Worm (Caenorhabditis elegans) whole organism, L3 larva: ENCODE measurements around the gene F19B10.10.

Source experiments
- R02D3.7 ChIP-seq: fragments of 150-350 bp; optimal IDR thresholded peaks from 2 replicates; lab custom pipeline; 2014; ENCODE audit warnings: missing biosample characterization, missing genetic modification characterization
- ama-1 ChIP-seq: fragments of 150-350 bp; optimal IDR thresholded peaks from 2 replicates; lab custom pipeline; 2018
- ceh-28 ChIP-seq: fragments of 150-350 bp; optimal IDR thresholded peaks from 2 replicates; lab custom pipeline; 2014; ENCODE audit warnings: missing biosample characterization, missing genetic modification reagents, missing genetic modification characterization
- ceh-82 ChIP-seq: fragments of 150-350 bp; optimal IDR thresholded peaks from 2 replicates; lab custom pipeline; 2014; ENCODE audit warnings: missing biosample characterization, missing genetic modification characterization
- ceh-9 ChIP-seq: sonication (generic microtip); optimal IDR thresholded peaks from 2 replicates; lab custom pipeline; 2018; ENCODE audit warnings: missing biosample characterization, missing genetic modification characterization
- egl-5 ChIP-seq: fragments of 150-350 bp; optimal IDR thresholded peaks from 2 replicates; lab custom pipeline; 2017; ENCODE audit warnings: missing biosample characterization, missing genetic modification reagents, missing genetic modification characterization, inconsistent platforms
- elt-1 ChIP-seq: fragments of 150-350 bp; optimal IDR thresholded peaks from 2 replicates; lab custom pipeline; 2014; ENCODE audit warnings: missing biosample characterization, missing genetic modification characterization
- elt-2 ChIP-seq: sonication (generic microtip); optimal IDR thresholded peaks from 2 replicates; lab custom pipeline; 2016; ENCODE audit warnings: missing genetic modification reagents, mild to moderate bottlenecking, missing genetic modification characterization, missing compliant biosample characterization
- elt-3 ChIP-seq, 3 experiments: fragments of 150-350 bp in 1 of 3; sonication (generic microtip) in 2 of 3; optimal IDR thresholded peaks; 2 replicates in 2 of 3; 4 replicates in 1 of 3; lab custom pipeline; 2014 to 2017; ENCODE audit warnings: missing biosample characterization in 3 of 3, missing genetic modification characterization in 3 of 3
- fkh-10 ChIP-seq: sonication (generic microtip); optimal IDR thresholded peaks from 2 replicates; lab custom pipeline; 2017; ENCODE audit warnings: missing biosample characterization, missing genetic modification reagents, missing genetic modification characterization
- fkh-2 ChIP-seq: fragments of 150-350 bp; optimal IDR thresholded peaks from 2 replicates; lab custom pipeline; 2014; ENCODE audit warnings: missing biosample characterization, missing genetic modification reagents, missing genetic modification characterization
- fos-1 ChIP-seq: fragments of 150-350 bp; optimal IDR thresholded peaks from 2 replicates; lab custom pipeline; 2014; ENCODE audit warnings: missing biosample characterization, missing genetic modification characterization
- hmg-11 ChIP-seq: sonication (generic microtip); optimal IDR thresholded peaks from 2 replicates; lab custom pipeline; 2016; ENCODE audit warnings: missing genetic modification characterization, missing compliant biosample characterization
- jun-1 ChIP-seq: fragments of 150-350 bp; optimal IDR thresholded peaks from 2 replicates; lab custom pipeline; 2014; ENCODE audit warnings: missing biosample characterization, missing genetic modification reagents, missing genetic modification characterization
- lin-15B ChIP-seq: fragments of 150-350 bp; optimal IDR thresholded peaks from 2 replicates; lab custom pipeline; 2014; ENCODE audit warnings: missing biosample characterization, missing genetic modification characterization
- lin-39 ChIP-seq: fragments of 150-350 bp; optimal IDR thresholded peaks from 2 replicates; lab custom pipeline; 2018; ENCODE audit warnings: missing biosample characterization, missing genetic modification reagents, missing genetic modification characterization
- lsy-12 ChIP-seq: sonication (generic microtip); optimal IDR thresholded peaks from 2 replicates; lab custom pipeline; 2016; ENCODE audit warnings: mild to moderate bottlenecking, missing genetic modification characterization, missing compliant biosample characterization
- mml-1 ChIP-seq: fragments of 150-350 bp; sonication (generic microtip); optimal IDR thresholded peaks from 3 replicates; lab custom pipeline; 2014; ENCODE audit warnings: missing biosample characterization, missing genetic modification characterization
- nfya-1 ChIP-seq: sonication (generic microtip); optimal IDR thresholded peaks from 2 replicates; lab custom pipeline; 2017; ENCODE audit warnings: missing genetic modification characterization, mild to moderate bottlenecking, missing compliant biosample characterization, antibody characterized with exemption, moderate library complexity; ENCODE audit not compliant: insufficient read depth
- nhr-11 ChIP-seq: fragments of 150-350 bp; optimal IDR thresholded peaks from 2 replicates; lab custom pipeline; 2014; ENCODE audit warnings: missing biosample characterization, missing genetic modification characterization
- nhr-12 ChIP-seq: fragments of 150-350 bp; optimal IDR thresholded peaks from 2 replicates; lab custom pipeline; 2014; ENCODE audit warnings: missing biosample characterization, missing genetic modification characterization
- nhr-23 ChIP-seq: fragments of 150-350 bp; optimal IDR thresholded peaks from 2 replicates; lab custom pipeline; 2014; ENCODE audit warnings: missing biosample characterization, missing genetic modification reagents, missing genetic modification characterization
- nhr-237 ChIP-seq: fragments of 150-350 bp; optimal IDR thresholded peaks from 2 replicates; lab custom pipeline; 2014; ENCODE audit warnings: missing biosample characterization, missing genetic modification characterization
- nhr-25 ChIP-seq: sonication (generic microtip); optimal IDR thresholded peaks from 2 replicates; lab custom pipeline; 2017; ENCODE audit warnings: missing biosample characterization, missing genetic modification characterization
- nhr-43 ChIP-seq: sonication (generic microtip); optimal IDR thresholded peaks from 2 replicates; lab custom pipeline; 2016; ENCODE audit warnings: mild to moderate bottlenecking, missing genetic modification characterization, missing compliant biosample characterization; ENCODE audit not compliant: poor library complexity, severe bottlenecking
- nhr-76 ChIP-seq: fragments of 150-350 bp; sonication (generic microtip); optimal IDR thresholded peaks from 5 replicates; lab custom pipeline; 2014; ENCODE audit warnings: missing biosample characterization, missing genetic modification characterization
- nhr-77 ChIP-seq: fragments of 150-350 bp; optimal IDR thresholded peaks from 2 replicates; lab custom pipeline; 2014; ENCODE audit warnings: missing biosample characterization, missing genetic modification characterization
- pha-4 ChIP-seq: fragments of 150-350 bp; optimal IDR thresholded peaks from 2 replicates; lab custom pipeline; 2014; ENCODE audit warnings: missing biosample characterization, missing genetic modification reagents, missing genetic modification characterization
- pqm-1 ChIP-seq: fragments of 150-350 bp; optimal IDR thresholded peaks from 2 replicates; lab custom pipeline; 2017; ENCODE audit warnings: missing biosample characterization, missing genetic modification characterization, inconsistent platforms
- skn-1 ChIP-seq: fragments of 150-350 bp; optimal IDR thresholded peaks from 2 replicates; lab custom pipeline; 2014; ENCODE audit warnings: missing biosample characterization, missing genetic modification characterization
- snpc-4 ChIP-seq: fragments of 150-350 bp; optimal IDR thresholded peaks from 2 replicates; lab custom pipeline; 2014; ENCODE audit warnings: missing biosample characterization, missing genetic modification characterization
- tbx-2 ChIP-seq: sonication (generic microtip); optimal IDR thresholded peaks from 2 replicates; lab custom pipeline; 2016; ENCODE audit warnings: mild to moderate bottlenecking, missing genetic modification characterization, missing compliant biosample characterization
- unc-62 ChIP-seq: fragments of 150-350 bp; sonication (generic microtip); optimal IDR thresholded peaks from 4 replicates; lab custom pipeline; 2014; ENCODE audit warnings: missing biosample characterization, missing genetic modification reagents, missing genetic modification characterization

The F19B10.10 gene

ce11 chrII:3684487-3685067, 3.4 kb upstream of the F19B10.10 start:
- peak; percentile 46 for TF ChIP-seq pqm-1 (tag; lab: Kevin White, UChicago)
- no peak for TF ChIP-seq fkh-2 (tag; lab: Kevin White, UChicago)
- TF ChIP-seq ceh-28 (tag; lab: Kevin White, UChicago) = peak; percentile 83
- TF ChIP-seq elt-2 (tag; lab: Kevin White, UChicago) = peak; percentile 87
- TF ChIP-seq, all 47 proteins: peak for 3

ce11 chrII:3682770-3683234, 1.6 kb upstream of the F19B10.10 start, which contains the start of gene F19B10.1:
F19B10.1 (plus strand) TSS chrII:3683184.
- TF ChIP-seq unc-62 (GFP tag; lab: Kevin White, UChicago) = peak; percentile 63
- TF ChIP-seq hmg-11 (tag; lab: Kevin White, UChicago) = no peak
- no peak for TF ChIP-seq jun-1 (tag; lab: Kevin White, UChicago)
- TF ChIP-seq lin-15B (tag; lab: Kevin White, UChicago) = peak; percentile 65
- TF ChIP-seq elt-1 (tag; lab: Kevin White, UChicago) = peak; percentile 44
- TF ChIP-seq lsy-12 (tag; lab: Kevin White, UChicago) = no peak
- TF ChIP-seq elt-3 (tag; optimal IDR thresholded peaks at IDR 0.05; lab: Kevin White, UChicago) = no peak
- TF ChIP-seq nhr-25 (tag; lab: Kevin White, UChicago) = peak; percentile 85
- no peak for TF ChIP-seq ceh-9 (tag; lab: Kevin White, UChicago)
- no peak for TF ChIP-seq nhr-11 (tag; lab: Kevin White, UChicago)
- TF ChIP-seq ceh-82 (tag; lab: Kevin White, UChicago) = no peak
- TF ChIP-seq snpc-4 (tag; lab: Kevin White, UChicago) = peak; percentile 62
- TF ChIP-seq lin-39 (tag; lab: Kevin White, UChicago) = peak; percentile 45
- TF ChIP-seq R02D3.7 = peak; percentile 74
- peak; percentile 50 for TF ChIP-seq nhr-43 (tag; lab: Kevin White, UChicago)
- no peak for TF ChIP-seq pqm-1 (tag; lab: Kevin White, UChicago)
- TF ChIP-seq fos-1 (tag; lab: Kevin White, UChicago) = no peak
- TF ChIP-seq egl-5 (tag; lab: Kevin White, UChicago) = peak; percentile 34
- peak; percentile 70 for TF ChIP-seq elt-2 (tag; lab: Kevin White, UChicago)
- peak; percentile 81 for TF ChIP-seq pha-4
- TF ChIP-seq nfya-1 (tag; lab: Kevin White, UChicago) = peak; percentile 81
- peak; percentile 65 for TF ChIP-seq nhr-23 (tag; lab: Kevin White, UChicago)
- no peak for TF ChIP-seq nhr-12
- TF ChIP-seq fkh-10 (GFP tag; lab: Kevin White, UChicago) = no peak

- TF ChIP-seq R02D3.7 (no peak), nhr-25 (tag; lab: Kevin White, UChicago) (no peak), nhr-237 (tag; lab: Kevin White, UChicago) (no peak), lsy-12 (tag; lab: Kevin White, UChicago) (no peak), pha-4 (no peak), lin-15B (tag; lab: Kevin White, UChicago) (no peak), fkh-10 (GFP tag; lab: Kevin White, UChicago) (no peak), nhr-77 (tag; lab: Kevin White, UChicago) (no peak), jun-1 (tag; lab: Kevin White, UChicago) (no peak), elt-3 (tag; optimal IDR thresholded peaks at IDR 0.05; lab: Kevin White, UChicago) (no peak), mml-1 (tag; lab: Kevin White, UChicago) (no peak), elt-1 (tag; lab: Kevin White, UChicago) (no peak), ama-1 (lab: Kevin White, UChicago) (no peak), nfya-1 (tag; lab: Kevin White, UChicago) (no peak), pqm-1 (tag; lab: Kevin White, UChicago) (no peak), ceh-28 (tag; lab: Kevin White, UChicago) (no peak)
Observed at ce11 chrII:3680366-3680765, 849 bp downstream of the F19B10.10 start.

ce11 chrII:3678978-3679377, 2.2 kb downstream of the F19B10.10 start:
- TF ChIP-seq nhr-23 (tag; lab: Kevin White, UChicago) (no peak), tbx-2 (tag; lab: Kevin White, UChicago) (no peak), nhr-12 (no peak), R02D3.7 (no peak), ceh-28 (tag; lab: Kevin White, UChicago) (no peak), mml-1 (tag; lab: Kevin White, UChicago) (no peak), egl-5 (tag; lab: Kevin White, UChicago) (no peak), pqm-1 (tag; lab: Kevin White, UChicago) (no peak), lsy-12 (tag; lab: Kevin White, UChicago) (no peak), fkh-10 (GFP tag; lab: Kevin White, UChicago) (no peak), ceh-9 (tag; lab: Kevin White, UChicago) (no peak), snpc-4 (tag; lab: Kevin White, UChicago) (no peak), ama-1 (lab: Kevin White, UChicago) (no peak), skn-1 (tag; lab: Kevin White, UChicago) (no peak), nhr-76 (no peak)
